Fruit fly (Drosophila melanogaster): ENCODE data around the gene rtp.

rtp gene

DNA sequence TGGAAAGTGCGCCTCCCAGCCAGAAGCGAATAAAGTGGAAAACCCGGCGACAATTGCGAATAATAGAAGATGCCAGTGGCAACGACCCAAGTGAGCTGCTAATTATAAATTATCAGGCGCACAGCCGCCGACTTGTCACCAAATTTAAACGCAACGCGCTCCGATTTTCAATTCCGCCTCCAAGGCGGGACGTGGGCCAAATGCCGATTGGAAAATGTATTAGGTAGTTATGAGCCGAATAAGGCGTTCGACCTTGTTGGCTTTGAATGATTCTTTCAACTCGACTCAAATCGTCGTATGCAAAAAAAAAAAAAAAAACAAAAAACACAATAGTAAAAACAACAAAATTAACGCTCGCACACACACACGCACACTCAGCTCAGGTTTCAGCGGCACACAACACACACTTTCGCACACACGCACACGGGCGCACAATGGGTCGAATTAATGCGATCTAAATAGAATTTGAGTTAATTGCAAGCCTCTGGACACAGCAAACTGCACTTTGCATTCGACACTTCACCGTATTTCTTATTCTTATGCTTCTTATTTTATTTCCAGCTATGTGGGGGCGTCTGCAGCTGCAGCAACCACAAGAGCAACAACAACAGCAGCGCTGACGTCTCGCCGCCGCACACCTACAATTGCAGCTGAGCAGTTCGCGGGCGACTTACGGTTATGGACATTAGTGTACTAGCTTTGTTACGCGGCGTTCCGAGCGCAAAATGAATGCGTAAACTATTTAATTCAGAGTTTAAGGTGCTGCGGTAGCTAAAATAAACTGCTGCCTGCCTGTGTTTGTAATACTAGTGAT, 5.5 kb downstream of the rtp start:
- TF ChIP-seq CG8765 (GFP tag; IDR thresholded peaks at IDR 0.05) (no peak), lab (GFP tag; optimal IDR thresholded peaks at IDR 0.05) (no peak), Elba2 (GFP tag; optimal IDR thresholded peaks at IDR 0.05) (peak; percentile 17), CG4360 (GFP tag; IDR thresholded peaks at IDR 0.05) (peak; percentile 93), MESR4 (GFP tag; optimal IDR thresholded peaks at IDR 0.05) (peak; percentile 84), cg (GFP tag; optimal IDR thresholded peaks at IDR 0.05) (peak; percentile 78), kni (GFP tag; optimal IDR thresholded peaks at IDR 0.05) (no peak), sr (GFP tag; IDR thresholded peaks at IDR 0.05) (peak; percentile 31; the same call in 1 of the 3 replicates), tna (GFP tag; IDR thresholded peaks at IDR 0.05; ENCODE audit: partially characterized antibody) (0 out of 2 replicates have a peak, but pooled peaks have one; percentile 10), CG4617 (GFP tag; optimal IDR thresholded peaks at IDR 0.05; ENCODE audit: borderline replicate concordance) (peak; percentile 49), CG13296 (GFP tag; optimal IDR thresholded peaks at IDR 0.05) (peak; percentile 19), chinmo (GFP tag; IDR thresholded peaks at IDR 0.05; ENCODE audit: partially characterized antibody) (0 out of 4 replicates have a peak, but pooled peaks have one; percentile 8), CG31224 (GFP tag; IDR thresholded peaks at IDR 0.05) (peak; percentile 71), zen (tag; optimal IDR thresholded peaks at IDR 0.05) (no peak), so (GFP tag; IDR thresholded peaks at IDR 0.05) (peak; percentile 21; the same call in 1 of the 3 replicates), Hand (GFP tag; optimal IDR thresholded peaks at IDR 0.05) (peak; percentile 20), dysf (GFP tag; IDR thresholded peaks at IDR 0.05) (no peak), CG1529 (GFP tag; optimal IDR thresholded peaks at IDR 0.05) (peak; percentile 7)

DNA sequence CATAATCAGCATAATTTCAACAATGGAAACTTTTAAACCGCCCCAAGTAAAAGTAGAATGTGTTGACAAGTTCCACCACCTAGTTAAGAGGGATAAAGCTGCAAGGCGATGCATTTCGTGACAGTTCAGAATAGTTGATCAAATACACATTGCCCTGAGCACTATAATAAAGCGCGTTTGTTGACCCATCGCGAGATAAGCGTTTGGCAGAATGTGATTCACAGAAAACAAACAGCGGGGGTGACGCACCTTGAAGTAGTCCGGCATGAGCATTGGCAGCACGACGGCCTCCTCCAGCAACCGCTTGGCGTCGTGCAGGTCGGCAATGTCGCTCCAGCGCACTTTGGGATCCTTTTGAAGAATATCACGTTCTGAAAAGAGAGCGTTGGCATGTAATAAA, 7.7 kb downstream of the rtp start:
- TF ChIP-seq sug (tag; optimal IDR thresholded peaks at IDR 0.05) (peak; percentile 12), pnt (GFP tag; optimal IDR thresholded peaks at IDR 0.05) (no peak), HLHmδ (GFP tag; optimal IDR thresholded peaks at IDR 0.05) (peak; percentile 11), BEAF-32 (GFP tag; optimal IDR thresholded peaks at IDR 0.05) (no peak), fd64A (GFP tag; optimal IDR thresholded peaks at IDR 0.05) (peak; percentile 4), Xrp1 (GFP tag; IDR thresholded peaks at IDR 0.05) (peak; percentile 21; the same call in 1 of the 2 replicates), Ravus (GFP tag; IDR thresholded peaks at IDR 0.05) (no peak), lab (GFP tag; optimal IDR thresholded peaks at IDR 0.05) (peak; percentile 23), slp2 (GFP tag; optimal IDR thresholded peaks at IDR 0.05) (no peak), pzg (GFP tag; optimal IDR thresholded peaks at IDR 0.05) (no peak), bab2 (GFP tag; optimal IDR thresholded peaks at IDR 0.05) (no peak), CG12744 (GFP tag; optimal IDR thresholded peaks at IDR 0.05) (no peak), scrt (GFP tag; optimal IDR thresholded peaks at IDR 0.05) (no peak), sima (GFP tag; optimal IDR thresholded peaks at IDR 0.05) (no peak), en (GFP tag; optimal IDR thresholded peaks at IDR 0.05) (no peak), Fer3 (tag; optimal IDR thresholded peaks at IDR 0.05) (no peak), CG11093 (GFP tag; IDR thresholded peaks at IDR 0.05) (no peak), CG2712 (tag; optimal IDR thresholded peaks at IDR 0.05) (peak; percentile 47), CG11723 (GFP tag; optimal IDR thresholded peaks at IDR 0.05) (no peak), CG6813 (GFP tag; optimal IDR thresholded peaks at IDR 0.05) (no peak), Drgx (GFP tag; IDR thresholded peaks at IDR 0.05) (0 out of 2 replicates have a peak, but pooled peaks have one; percentile 8), CG2202 (tag; optimal IDR thresholded peaks at IDR 0.05) (no peak)
